Worm (Caenorhabditis elegans) whole organism, early embryonic: ENCODE measurements around the gene fdgt-2.

Source experiments
- F13C5.2 ChIP-seq: sonication (generic microtip); optimal IDR thresholded peaks from 2 replicates; lab custom pipeline; 2017; ENCODE audit warnings: mild to moderate bottlenecking, missing genetic modification characterization, inconsistent platforms, missing compliant biosample characterization
- ama-1 ChIP-seq: fragments of 150-350 bp; optimal IDR thresholded peaks from 2 replicates; lab custom pipeline; 2014
- hnd-1 ChIP-seq: sonication (generic microtip); optimal IDR thresholded peaks from 2 replicates; lab custom pipeline; 2016; ENCODE audit warnings: missing genetic modification characterization, missing compliant biosample characterization
- pes-1 ChIP-seq: fragments of 200-800 bp; sonication (Bioruptor generic); IDR thresholded peaks from 2 replicates; pipeline ENCODE4 v1.3.6; 2022; ENCODE audit warnings: missing genetic modification reagents, missing genetic modification characterization, missing compliant biosample characterization
- tbx-11 ChIP-seq: fragments of 200-800 bp; sonication (Bioruptor generic); IDR thresholded peaks from 2 replicates; pipeline ENCODE4 v1.3.6; 2022; ENCODE audit warnings: missing genetic modification characterization, missing compliant biosample characterization
- tbx-37 ChIP-seq: fragments of 200-800 bp; sonication (Bioruptor generic); conservative IDR thresholded peaks from 2 replicates; pipeline ENCODE4 v1.3.6; 2022; ENCODE audit warnings: missing genetic modification reagents, missing genetic modification characterization, missing compliant biosample characterization

ce11 chrII:8450750-8451149, 33.3 kb downstream of the fdgt-2 start:
- TF ChIP-seq ama-1 (lab: Kevin White, UChicago) (no peak), tbx-11 (GFP tag; lab: Robert Waterston, UW) (no peak), pes-1 (GFP tag; lab: Robert Waterston, UW) (no peak), tbx-37 (no peak), F13C5.2 (tag; lab: Kevin White, UChicago) (no peak), hnd-1 (tag; lab: Kevin White, UChicago) (no peak)
